Fruit fly (Drosophila melanogaster): ENCODE results near the gene ND-B14.5A.

Gene ND-B14.5A

dm6 chrX:2222181-2222790 is 50.0 kb downstream of the ND-B14.5A start, which contains the start of gene Vinc (continued):
- TF ChIP-seq CG7786 (GFP tag; optimal IDR thresholded peaks at IDR 0.05) (peak; percentile 80), maf-S (GFP tag; optimal IDR thresholded peaks at IDR 0.05) (peak; percentile 55), zfh2 (GFP tag; optimal IDR thresholded peaks at IDR 0.05) (peak; percentile 55), CG1529 (GFP tag; optimal IDR thresholded peaks at IDR 0.05) (peak; percentile 53), Pdp1 (GFP tag; optimal IDR thresholded peaks at IDR 0.05) (peak; percentile 77 to 90), CG31224 (GFP tag; IDR thresholded peaks at IDR 0.05) (peak; percentile 81), Opbp (GFP tag; IDR thresholded peaks at IDR 0.05; ENCODE audit: partially characterized antibody) (peak; percentile 40; the same call in 2 of the 3 replicates), Dref (GFP tag; IDR thresholded peaks at IDR 0.05) (peak; percentile 85), pros (GFP tag; optimal IDR thresholded peaks at IDR 0.05) (peak; percentile 81), CG2129 (GFP tag; IDR thresholded peaks at IDR 0.05; ENCODE audit: partially characterized antibody) (no peak), Lpt (GFP tag; optimal IDR thresholded peaks at IDR 0.05) (no peak), Ets65A (GFP tag) (peak; percentile 97), corto (GFP tag; optimal IDR thresholded peaks at IDR 0.05) (no peak), slbo (GFP tag; IDR thresholded peaks at IDR 0.05) (peak; percentile 78), z (GFP tag; IDR thresholded peaks at IDR 0.05) (no peak), onecut (GFP tag; IDR thresholded peaks at IDR 0.05) (peak; percentile 82), CG17385 (GFP tag; optimal IDR thresholded peaks at IDR 0.05) (peak; percentile 96), wdn (GFP tag; IDR thresholded peaks at IDR 0.05) (peak; percentile 69; the same call in 1 of the 2 replicates), al (GFP tag; IDR thresholded peaks at IDR 0.05) (peak; percentile 66), CG8944 (GFP tag; optimal IDR thresholded peaks at IDR 0.05) (peak; percentile 57), dimm (GFP tag; IDR thresholded peaks at IDR 0.05) (no peak), MESR4 (GFP tag; optimal IDR thresholded peaks at IDR 0.05) (no peak), tio (GFP tag; optimal IDR thresholded peaks at IDR 0.05) (no peak), wor (GFP tag; IDR thresholded peaks at IDR 0.05) (peak; percentile 44; the same call in 1 of the 2 replicates), MTF-1 (GFP tag; optimal IDR thresholded peaks at IDR 0.05; ENCODE audit: borderline replicate concordance) (peak; percentile 48), CG11695 (GFP tag; IDR thresholded peaks at IDR 0.05) (peak; percentile 94), da (GFP tag; optimal IDR thresholded peaks at IDR 0.05) (no peak), HLH4C (GFP tag; IDR thresholded peaks at IDR 0.05; ENCODE audit: partially characterized antibody) (peak; percentile 60), E2f1 (GFP tag; IDR thresholded peaks at IDR 0.05) (peak; percentile 83), Xbp1 (GFP tag; optimal IDR thresholded peaks at IDR 0.05) (peak; percentile 71), CG6175 (GFP tag; IDR thresholded peaks at IDR 0.05) (peak; percentile 77), kah (GFP tag; optimal IDR thresholded peaks at IDR 0.05) (peak; percentile 79), CG14441 (GFP tag; IDR thresholded peaks at IDR 0.05) (peak; percentile 84), oc (tag; optimal IDR thresholded peaks at IDR 0.05) (peak; percentile 16), Six4 (GFP tag; optimal IDR thresholded peaks at IDR 0.05) (peak; percentile 81), CG7357 (GFP tag; IDR thresholded peaks at IDR 0.05) (peak; percentile 75), CG1792 (GFP tag; optimal IDR thresholded peaks at IDR 0.05) (peak; percentile 65), Optix (GFP tag; IDR thresholded peaks at IDR 0.05) (peak; percentile 52; the same call in 1 of the 3 replicates), crp (GFP tag; optimal IDR thresholded peaks at IDR 0.05) (peak in 1 of 2 experiments; percentile 1), CG11504 (tag; optimal IDR thresholded peaks at IDR 0.05) (peak; percentile 90), CG12299 (tag; optimal IDR thresholded peaks at IDR 0.05) (peak; percentile 77), lmd (GFP tag; IDR thresholded peaks at IDR 0.05) (peak; percentile 85), scrt (GFP tag; optimal IDR thresholded peaks at IDR 0.05) (peak; percentile 87), abd-A (tag; optimal IDR thresholded peaks at IDR 0.05) (no peak), CG10462 (GFP tag; optimal IDR thresholded peaks at IDR 0.05) (peak; percentile 56), esg (GFP tag; conservative IDR thresholded peaks at IDR 0.05) (peak; percentile 83), lilli (GFP tag; optimal IDR thresholded peaks at IDR 0.05) (peak; percentile 81), CG14050 (GFP tag; IDR thresholded peaks at IDR 0.05) (peak; percentile 62; the same call in 2 of the 3 replicates), CG13296 (GFP tag; optimal IDR thresholded peaks at IDR 0.05) (peak; percentile 96), sna (GFP tag; IDR thresholded peaks at IDR 0.05; ENCODE audit: partially characterized antibody) (no peak)
